Worm (Caenorhabditis elegans): Measurements from ENCODE around the gene ptrg-1.
A peak's percentile ranks its signal among the peaks of the same experiment; 100 is the strongest.

ptrg-1 gene

ce11 chrIV:10176252-10176730, 18.0 kb downstream of the ptrg-1 start, which contains the start of gene rack-1 (continued):
- TF ChIP-seq F55B11.4 (tag; optimal IDR thresholded peaks at IDR 0.05; ENCODE audit: borderline replicate concordance, insufficient read depth), result no peak
- TF ChIP-seq snpc-3.4 (tag; optimal IDR thresholded peaks at IDR 0.05), result peak; percentile 63
- no peak for TF ChIP-seq snpc-1.3 (tag; optimal IDR thresholded peaks at IDR 0.05; ENCODE audit: insufficient read depth)
- no peak for TF ChIP-seq madf-10 (tag; optimal IDR thresholded peaks at IDR 0.05)
- no peak for TF ChIP-seq T07F8.4 (tag; optimal IDR thresholded peaks at IDR 0.05)
- no peak for TF ChIP-seq athp-1 (tag; optimal IDR thresholded peaks at IDR 0.05)
- TF ChIP-seq Y67H2A.10 (GFP tag; conservative IDR thresholded peaks at IDR 0.05), result no peak
- TF ChIP-seq tbp1 (GFP tag; optimal IDR thresholded peaks at IDR 0.05), result peak; percentile 28
- TF ChIP-seq lin-26 (GFP tag; IDR thresholded peaks at IDR 0.05), result no peak
- TF ChIP-seq chd-7 (tag; optimal IDR thresholded peaks at IDR 0.05), result no peak
- no peak for TF ChIP-seq cebp-2 (GFP tag; IDR thresholded peaks at IDR 0.05)
- no peak for TF ChIP-seq attf-6 (GFP tag; IDR thresholded peaks at IDR 0.05)
- peak; percentile 14 for TF ChIP-seq nhr-80 (tag; optimal IDR thresholded peaks at IDR 0.05)
- peak; percentile 9; the same call in 1 of the 2 replicates for TF ChIP-seq pbrm-1 (GFP tag; IDR thresholded peaks at IDR 0.05)
- no peak for TF ChIP-seq pha-4 (tag; optimal IDR thresholded peaks at IDR 0.05)
- no peak for TF ChIP-seq ceh-91 (GFP tag; IDR thresholded peaks at IDR 0.05)
- TF ChIP-seq egrh-3 (GFP tag; IDR thresholded peaks at IDR 0.05), result peak; percentile 46; the same call in 1 of the 2 replicates
- no peak for TF ChIP-seq sea-2 (GFP tag; IDR thresholded peaks at IDR 0.05)
- no peak for TF ChIP-seq dpff-1 (tag; optimal IDR thresholded peaks at IDR 0.05)
- no peak for TF ChIP-seq let-526 (GFP tag; IDR thresholded peaks at IDR 0.05)
- peak; percentile 54 for TF ChIP-seq snpc-4 (GFP tag; optimal IDR thresholded peaks at IDR 0.05)
- TF ChIP-seq snpc-4 (tag; optimal IDR thresholded peaks at IDR 0.05), result peak in 2 of 4 experiments; percentile 4 to 30
- no peak for TF ChIP-seq ztf-6 (GFP tag; IDR thresholded peaks at IDR 0.05)
- TF ChIP-seq rec-8 (tag; optimal IDR thresholded peaks at IDR 0.05), result no peak
- peak; percentile 58 for TF ChIP-seq madf-6 (GFP tag; IDR thresholded peaks at IDR 0.05)
- peak; percentile 15 for TF ChIP-seq lsl-1 (GFP tag; optimal IDR thresholded peaks at IDR 0.05)
- no peak for TF ChIP-seq cebp-1 (GFP tag; IDR thresholded peaks at IDR 0.05)
- peak; percentile 30 for TF ChIP-seq cebp-1 (tag; optimal IDR thresholded peaks at IDR 0.05)
- no peak for TF ChIP-seq rcor-1 (GFP tag; IDR thresholded peaks at IDR 0.05)
- no peak for TF ChIP-seq egl-44 (GFP tag; IDR thresholded peaks at IDR 0.05)
- no peak for TF ChIP-seq lag-1 (GFP tag; IDR thresholded peaks at IDR 0.05)
- TF ChIP-seq Y53F4B.3 (GFP tag; IDR thresholded peaks at IDR 0.05), result no peak
- TF ChIP-seq mxl-1 (tag; optimal IDR thresholded peaks at IDR 0.05), result no peak
- no peak for TF ChIP-seq ztf-3 (GFP tag; optimal IDR thresholded peaks at IDR 0.05)
- no peak for TF ChIP-seq ets-4 (GFP tag; optimal IDR thresholded peaks at IDR 0.05)
- TF ChIP-seq lsy-27 (tag; optimal IDR thresholded peaks at IDR 0.05; ENCODE audit: borderline replicate concordance, insufficient read depth), result no peak
- TF ChIP-seq ceh-79 (tag; optimal IDR thresholded peaks at IDR 0.05), result no peak
- TF ChIP-seq hmg-20 (GFP tag; IDR thresholded peaks at IDR 0.05), result no peak
- TF ChIP-seq lin-40 (tag; optimal IDR thresholded peaks at IDR 0.05), result peak; percentile 28
- TF ChIP-seq sptf-2 (GFP tag; optimal IDR thresholded peaks at IDR 0.05), result no peak
- no peak for TF ChIP-seq nhr-27 (tag; optimal IDR thresholded peaks at IDR 0.05)
- no peak for TF ChIP-seq bed-1 (GFP tag; IDR thresholded peaks at IDR 0.05)
- peak; percentile 47; the same call in 1 of the 2 replicates for TF ChIP-seq mcd-1 (GFP tag; IDR thresholded peaks at IDR 0.05)
- TF ChIP-seq F39B2.1 (GFP tag; IDR thresholded peaks at IDR 0.05), result no peak
- TF ChIP-seq ztf-26 (tag; optimal IDR thresholded peaks at IDR 0.05), result no peak

Measured in whole organism, young adult.